Worm (Caenorhabditis elegans): Measurements from ENCODE around the gene cdr-4.
"Not testable (repeated sequence)": the region's sequence is repeated elsewhere in the genome, so short reads cannot be mapped to it uniquely, and the experiment has no call there.

cdr-4 gene

DNA sequence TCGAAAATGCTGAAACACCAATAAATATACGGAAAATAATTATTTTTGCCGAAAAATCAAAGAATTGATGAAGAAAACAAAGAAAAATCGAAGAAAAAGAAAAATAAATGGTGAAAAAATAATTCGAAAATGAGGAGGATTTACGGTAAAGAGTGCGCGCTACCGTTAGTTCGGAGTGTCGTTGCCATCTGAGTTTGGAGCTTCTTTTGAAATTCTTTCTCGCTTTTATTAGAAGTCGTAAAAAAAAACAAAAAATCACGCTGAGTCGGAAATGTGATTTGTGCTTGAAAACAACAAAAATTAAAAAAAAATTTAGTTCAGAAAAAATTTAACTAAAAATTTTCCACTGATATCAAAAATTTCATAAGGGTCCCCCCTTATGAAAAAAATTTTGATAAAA is 34.2 kb downstream of the cdr-4 start, which contains the start of gene F23H12.10:
Gene F23H12.10 (minus strand): TSS at position 12 of the 400 bp plus-strand sequence.
- TF ChIP-seq unc-62 (GFP tag; optimal IDR thresholded peaks at IDR 0.05), result not testable (repeated sequence)

DNA sequence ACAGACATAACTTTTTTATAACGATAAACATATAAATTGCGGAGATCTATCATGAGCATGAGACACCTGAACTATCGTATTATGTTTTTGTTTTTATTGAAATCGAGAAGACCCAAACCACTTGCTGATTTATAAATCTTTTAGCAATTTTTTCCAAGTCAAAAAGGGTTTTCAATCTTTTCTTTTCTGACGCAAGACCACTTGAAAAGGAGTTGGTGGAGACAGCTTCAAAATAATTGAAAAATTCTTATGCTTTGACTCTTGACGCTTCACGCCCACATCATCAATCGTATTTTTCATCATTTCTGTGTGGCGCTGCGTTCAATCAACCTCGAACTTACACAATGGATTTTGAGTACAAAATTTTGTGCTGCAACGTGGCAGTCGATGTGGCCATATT is 37.0 kb downstream of the cdr-4 start, which contains the start of gene F23H12.7:
Gene F23H12.7 (plus strand): TSS at position 301 of the 400 bp plus-strand sequence.
- TF ChIP-seq unc-62 (GFP tag; optimal IDR thresholded peaks at IDR 0.05), result no peak

DNA sequence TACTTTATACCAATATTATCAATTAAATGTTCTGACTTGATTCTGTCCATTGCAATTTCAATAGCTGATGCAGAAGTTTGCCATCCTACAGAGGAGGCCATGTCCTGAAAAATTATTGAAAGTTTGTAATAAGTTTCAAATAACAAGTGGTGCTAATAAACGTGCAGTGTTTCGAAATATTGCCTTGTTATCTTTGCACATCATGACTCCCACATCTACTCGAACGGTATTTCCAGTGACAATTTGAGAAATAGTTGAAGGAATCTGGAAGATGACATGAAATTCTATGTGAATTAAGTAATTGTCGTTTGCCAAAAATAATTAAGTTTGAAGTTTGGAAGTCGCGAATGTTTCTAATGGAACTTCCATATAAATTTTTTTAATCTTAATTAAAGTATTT is 39.0 kb downstream of the cdr-4 start, which contains the start of gene gcy-13:
Gene gcy-13 (minus strand): TSS at position 101 of the 400 bp plus-strand sequence.
- no peak for TF ChIP-seq unc-62 (GFP tag; optimal IDR thresholded peaks at IDR 0.05)

DNA sequence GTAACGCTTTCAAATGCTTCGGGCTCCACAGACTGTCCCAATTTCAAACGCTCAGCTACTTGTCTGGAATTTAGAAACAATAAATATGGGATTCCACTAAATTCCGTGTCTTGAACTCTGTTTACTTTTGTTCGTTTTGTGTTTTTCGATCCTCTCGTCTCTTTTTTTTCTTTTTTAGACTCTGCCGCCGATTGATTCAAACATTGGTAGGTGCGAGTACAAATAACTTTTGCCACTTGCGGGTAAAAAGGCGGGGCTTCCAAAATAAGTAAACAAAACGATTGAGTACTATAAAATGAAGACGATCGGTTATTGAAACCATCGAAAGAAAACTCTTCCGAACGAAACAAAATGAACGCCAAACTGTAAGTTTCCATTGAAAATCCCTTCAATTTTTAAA is 43.3 kb downstream of the cdr-4 start, which contains the start of gene fipr-2:
Gene fipr-2 (plus strand): TSS at position 245 of the 400 bp plus-strand sequence.
- no peak for TF ChIP-seq unc-62 (GFP tag; optimal IDR thresholded peaks at IDR 0.05)

DNA sequence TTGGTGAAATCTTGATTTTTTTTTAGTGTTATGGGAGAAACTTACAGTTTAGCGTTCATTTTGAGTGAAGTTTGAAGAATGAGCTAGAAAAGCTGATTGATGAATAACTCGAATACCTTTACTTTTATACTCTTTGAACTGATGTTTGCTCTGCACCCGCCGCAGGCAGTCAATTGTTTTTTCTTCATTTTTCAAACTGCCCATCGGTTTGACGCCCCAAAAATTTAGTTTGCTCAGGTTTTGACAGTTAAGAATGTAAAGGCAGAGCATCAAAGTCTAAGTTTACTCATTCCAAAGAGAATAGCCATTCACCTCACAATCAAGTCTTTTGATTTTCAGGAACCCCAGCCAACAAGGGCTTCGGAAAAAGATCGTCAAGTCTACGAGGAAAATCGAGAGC is 46.8 kb downstream of the cdr-4 start, which contains the start of gene fipr-1:
Gene fipr-1 (minus strand): TSS at position 101 of the 400 bp plus-strand sequence.
- TF ChIP-seq unc-62 (GFP tag; optimal IDR thresholded peaks at IDR 0.05), result no peak

DNA sequence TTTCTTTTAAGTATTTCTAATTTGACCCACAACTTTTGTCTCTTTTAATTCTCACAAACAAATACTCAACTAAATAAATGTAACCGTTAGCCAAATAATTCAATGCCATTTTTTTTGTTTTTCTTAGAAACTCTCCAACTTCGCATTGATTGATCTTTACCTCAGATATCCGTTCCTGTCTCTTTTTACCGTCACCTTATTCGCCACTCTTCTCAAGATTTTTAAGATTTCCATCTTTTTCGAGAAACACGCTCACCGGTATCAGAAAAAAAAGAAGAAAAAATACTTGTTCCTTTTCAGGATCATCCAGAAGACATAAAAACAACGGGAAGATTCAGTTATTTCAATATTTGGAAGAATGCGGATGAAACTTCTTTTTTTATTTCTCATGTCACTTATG is 50.1 kb downstream of the cdr-4 start, which contains the start of gene F23H12.5:
Gene F23H12.5 (plus strand): TSS at position 301 of the 400 bp plus-strand sequence.
- TF ChIP-seq unc-62 (GFP tag; optimal IDR thresholded peaks at IDR 0.05), result no peak

DNA sequence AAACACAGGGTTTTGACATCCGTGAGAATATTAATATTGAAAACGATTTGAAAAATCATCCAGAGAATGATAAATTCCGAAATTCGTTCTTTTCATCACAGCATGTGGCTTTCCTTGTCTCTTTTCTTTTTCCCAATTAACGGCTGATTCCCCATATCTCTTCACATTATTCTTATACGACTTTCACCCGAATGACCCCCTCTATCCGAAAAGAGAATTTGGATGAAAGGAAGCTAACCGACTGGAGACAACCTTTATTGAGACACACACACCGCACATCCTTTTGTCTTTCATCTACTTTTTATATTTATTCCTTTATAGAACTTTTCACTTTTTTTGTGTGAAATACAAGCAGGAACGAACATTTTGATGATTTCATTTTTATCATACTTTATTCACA is 50.8 kb downstream of the cdr-4 start:
- no peak for TF ChIP-seq unc-62 (GFP tag; optimal IDR thresholded peaks at IDR 0.05)
